Worm (Caenorhabditis elegans): ENCODE results near the gene gst-7.

DNA sequence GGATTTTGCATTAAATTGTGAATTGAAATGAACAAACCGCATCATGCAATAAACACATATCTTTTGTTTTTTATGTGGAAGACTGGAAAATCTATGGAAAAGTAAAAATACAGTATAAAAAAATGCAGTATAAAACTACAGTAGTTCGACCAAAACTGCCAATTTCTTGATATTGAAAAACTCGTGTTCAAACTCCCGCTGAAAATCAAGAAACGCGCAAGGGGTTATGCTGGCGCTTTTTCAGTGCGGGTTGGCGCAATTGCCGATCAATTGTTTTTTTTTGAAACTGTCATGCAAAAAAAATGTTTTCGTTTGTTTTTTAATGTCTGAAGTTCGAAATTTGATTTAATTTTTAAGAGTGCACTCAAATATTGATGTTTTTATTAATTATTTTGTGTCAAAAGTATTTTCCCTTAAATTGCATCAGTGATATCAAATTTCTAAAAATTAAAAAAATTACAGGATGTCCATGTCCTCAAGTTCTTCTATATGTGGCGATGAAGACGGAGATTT, 30.2 kb upstream of the gst-7 start, which contains the start of gene dnj-9:
- TF ChIP-seq lir-3 (tag; optimal IDR thresholded peaks at IDR 0.05) (peak; percentile 18), nhr-77 (tag; optimal IDR thresholded peaks at IDR 0.05) (peak; percentile 93), jun-1 (tag; optimal IDR thresholded peaks at IDR 0.05) (peak; percentile 69), tra-1 (GFP tag; IDR thresholded peaks at IDR 0.05) (peak; percentile 86; the same call in 1 of the 2 replicates), lsy-2 (tag; optimal IDR thresholded peaks at IDR 0.05) (peak; percentile 68 to 96), hif-1 (tag; optimal IDR thresholded peaks at IDR 0.05) (peak; percentile 52 to 72), cey-2 (tag; optimal IDR thresholded peaks at IDR 0.05; ENCODE audit: borderline replicate concordance, insufficient read depth) (no peak)

Data from whole organism, L4 larva.